Fruit fly (Drosophila melanogaster) whole organism, embryonic: Measurements from ENCODE around the gene MED28.
A peak's percentile ranks its signal among the peaks of the same experiment; 100 is the strongest.

Experiments used
- ATbp ChIP-seq: fragments of 200-800 bp; sonication (Bioruptor generic); optimal IDR thresholded peaks from 2 replicates; lab custom pipeline; 2017; ENCODE audit warnings: missing biosample characterization, mild to moderate bottlenecking, missing genetic modification characterization, missing genetic modification reagents
- Awh ChIP-seq: fragments of 200-800 bp; sonication (Bioruptor generic); IDR thresholded peaks from 2 replicates; pipeline ENCODE4, ENCODE4 v1.3.6; 2022; ENCODE audit warnings: missing biosample characterization, missing genetic modification characterization
- Blimp-1 ChIP-seq: fragments of 200-800 bp; sonication (Bioruptor generic); optimal IDR thresholded peaks from 3 replicates; lab custom pipeline; 2018; ENCODE audit warnings: missing biosample characterization, missing genetic modification characterization, mild to moderate bottlenecking, moderate library complexity, missing genetic modification reagents
- CG10543 ChIP-seq: fragments of 200-800 bp; sonication (Bioruptor generic); optimal IDR thresholded peaks from 3 replicates; lab custom pipeline; 2017; ENCODE audit warnings: missing biosample characterization, mild to moderate bottlenecking, missing genetic modification characterization, moderate library complexity
- CG10654 ChIP-seq: fragments of 200-800 bp; sonication (Bioruptor generic); optimal IDR thresholded peaks from 2 replicates; lab custom pipeline; 2016; ENCODE audit warnings: missing biosample characterization, missing genetic modification characterization
- CG12219 ChIP-seq: fragments of 200-800 bp; sonication (Bioruptor generic); optimal IDR thresholded peaks from 3 replicates; lab custom pipeline; 2018; ENCODE audit warnings: missing biosample characterization, mild to moderate bottlenecking, missing genetic modification characterization
- CG12659 ChIP-seq: fragments of 200-800 bp; sonication (Bioruptor generic); optimal IDR thresholded peaks from 3 replicates; lab custom pipeline; 2017; ENCODE audit warnings: mild to moderate bottlenecking, missing biosample characterization, missing genetic modification reagents, missing genetic modification characterization
- CG1603 ChIP-seq: fragments of 200-800 bp; sonication (Bioruptor generic); optimal IDR thresholded peaks from 2 replicates; lab custom pipeline; 2019; ENCODE audit warnings: missing biosample characterization, mild to moderate bottlenecking, missing genetic modification characterization, moderate library complexity
- CG17186 ChIP-seq: fragments of 200-800 bp; sonication (Bioruptor generic); optimal IDR thresholded peaks from 3 replicates; lab custom pipeline; 2017; ENCODE audit warnings: missing biosample characterization, missing genetic modification reagents, missing genetic modification characterization
- CG17385 ChIP-seq: fragments of 200-800 bp; sonication (Bioruptor generic); optimal IDR thresholded peaks from 3 replicates; lab custom pipeline; 2018; ENCODE audit warnings: missing biosample characterization, mild to moderate bottlenecking, missing genetic modification characterization
- CG17612 ChIP-seq: fragments of 200-800 bp; sonication (Bioruptor generic); IDR thresholded peaks from 2 replicates; pipeline ENCODE4 v1.3.6; 2022; ENCODE audit warnings: missing biosample characterization, missing genetic modification characterization
- CG2120 ChIP-seq: fragments of 200-800 bp; sonication (Bioruptor generic); optimal IDR thresholded peaks from 3 replicates; lab custom pipeline; 2016; ENCODE audit warnings: missing biosample characterization, missing genetic modification characterization
- CG30431 ChIP-seq: fragments of 200-800 bp; sonication (Bioruptor generic); optimal IDR thresholded peaks from 2 replicates; lab custom pipeline; 2017; ENCODE audit warnings: missing biosample characterization, missing genetic modification characterization
- CG31365 ChIP-seq: fragments of 200-800 bp; sonication (Bioruptor generic); optimal IDR thresholded peaks from 2 replicates; lab custom pipeline; 2018; ENCODE audit warnings: missing biosample characterization, mild to moderate bottlenecking, missing genetic modification characterization
- CG31441 ChIP-seq: fragments of 200-800 bp; sonication (Bioruptor generic); IDR thresholded peaks from 2 replicates; pipeline ENCODE4 v1.3.6; 2022; ENCODE audit warnings: missing biosample characterization, missing genetic modification characterization
- CG42726 ChIP-seq: fragments of 200-800 bp; sonication (Bioruptor generic); IDR thresholded peaks from 2 replicates; pipeline ENCODE4 v1.3.6; 2022; ENCODE audit warnings: missing biosample characterization, missing genetic modification characterization; ENCODE audit not compliant: partially characterized antibody
- CG5245 ChIP-seq: fragments of 200-800 bp; sonication (Bioruptor generic); optimal IDR thresholded peaks from 3 replicates; lab custom pipeline; 2016; ENCODE audit warnings: missing biosample characterization, missing genetic modification characterization
- CG6765 ChIP-seq: fragments of 200-800 bp; sonication (Bioruptor generic); optimal IDR thresholded peaks from 3 replicates; lab custom pipeline; 2017; ENCODE audit warnings: missing biosample characterization, mild to moderate bottlenecking, missing genetic modification characterization
- CG8478 ChIP-seq: fragments of >200 bp; optimal IDR thresholded peaks from 2 replicates; lab custom pipeline; 2018
- CG9215 ChIP-seq: fragments of 200-800 bp; sonication (Bioruptor generic); IDR thresholded peaks from 2 replicates; pipeline ENCODE4 v1.3.6; 2022; ENCODE audit warnings: missing biosample characterization, missing genetic modification characterization
- CG9932 ChIP-seq: fragments of 200-800 bp; sonication (Bioruptor generic); IDR thresholded peaks from 2 replicates; pipeline ENCODE4 v1.3.6; 2022; ENCODE audit warnings: missing biosample characterization, missing genetic modification characterization
- CHES-1-like ChIP-seq: fragments of 200-800 bp; sonication (Bioruptor generic); optimal IDR thresholded peaks from 2 replicates; lab custom pipeline; 2016; ENCODE audit warnings: missing biosample characterization, missing genetic modification characterization
- Dek ChIP-seq: fragments of 200-800 bp; sonication (Bioruptor generic); optimal IDR thresholded peaks from 3 replicates; lab custom pipeline; 2019; ENCODE audit warnings: missing biosample characterization, mild to moderate bottlenecking, missing genetic modification characterization, moderate library complexity
- Dip2 ChIP-seq: fragments of 200-800 bp; sonication (Bioruptor generic); IDR thresholded peaks from 2 replicates; pipeline ENCODE4 v1.3.6; 2022; ENCODE audit warnings: missing biosample characterization, missing genetic modification characterization
- Gsc ChIP-seq: fragments of 200-800 bp; sonication (Bioruptor generic); IDR thresholded peaks from 2 replicates; pipeline ENCODE4 v1.3.6; 2022; ENCODE audit warnings: missing biosample characterization, missing genetic modification characterization
- HmgD ChIP-seq: fragments of 200-800 bp; sonication (Bioruptor generic); optimal IDR thresholded peaks from 3 replicates; lab custom pipeline; 2016; ENCODE audit warnings: missing biosample characterization, missing genetic modification characterization
- Oaz ChIP-seq: fragments of 200-800 bp; sonication (Bioruptor generic); IDR thresholded peaks from 2 replicates; pipeline ENCODE4 v1.3.6; 2022; ENCODE audit warnings: missing biosample characterization, missing genetic modification characterization
- Optix ChIP-seq: fragments of 200-800 bp; sonication (Bioruptor generic); IDR thresholded peaks from 3 replicates; pipeline ENCODE4 v1.3.6; 2022; ENCODE audit warnings: missing biosample characterization, missing genetic modification characterization
- Ravus ChIP-seq: fragments of 200-800 bp; sonication (Bioruptor generic); IDR thresholded peaks from 2 replicates; pipeline ENCODE4 v1.3.6; 2022; ENCODE audit warnings: missing biosample characterization, missing genetic modification characterization
- Sry-β ChIP-seq: fragments of 200-800 bp; sonication (Bioruptor generic); optimal IDR thresholded peaks from 2 replicates; lab custom pipeline; 2018; ENCODE audit warnings: missing biosample characterization, mild to moderate bottlenecking, missing genetic modification characterization, moderate library complexity
- crol ChIP-seq: fragments of 200-800 bp; sonication (Bioruptor generic); IDR thresholded peaks from 2 replicates; pipeline ENCODE4 v1.3.6; 2022; ENCODE audit warnings: missing biosample characterization, missing genetic modification characterization
- da ChIP-seq: fragments of 200-800 bp; sonication (Bioruptor generic); optimal IDR thresholded peaks from 2 replicates; lab custom pipeline; 2016; ENCODE audit warnings: missing biosample characterization, missing genetic modification characterization
- dati ChIP-seq: fragments of 200-800 bp; sonication (Bioruptor generic); IDR thresholded peaks from 2 replicates; pipeline ENCODE4 v1.3.6; 2022; ENCODE audit warnings: missing biosample characterization, missing genetic modification characterization
- dmrt99B ChIP-seq: fragments of 200-800 bp; sonication (Bioruptor generic); optimal IDR thresholded peaks from 2 replicates; lab custom pipeline; 2018; ENCODE audit warnings: missing biosample characterization, mild to moderate bottlenecking, missing genetic modification characterization, moderate library complexity
- fu2 ChIP-seq: fragments of 200-800 bp; sonication (Bioruptor generic); optimal IDR thresholded peaks from 2 replicates; lab custom pipeline; 2016; ENCODE audit warnings: missing biosample characterization, missing genetic modification characterization
- gem ChIP-seq: fragments of 200-800 bp; sonication (Bioruptor generic); optimal IDR thresholded peaks from 2 replicates; lab custom pipeline; 2019; ENCODE audit warnings: missing biosample characterization, mild to moderate bottlenecking, missing genetic modification characterization, moderate library complexity
- grau ChIP-seq: fragments of 200-800 bp; optimal IDR thresholded peaks from 3 replicates; lab custom pipeline; 2019; ENCODE audit warnings: missing biosample characterization, mild to moderate bottlenecking, missing genetic modification characterization, moderate library complexity
- gsb-n ChIP-seq: fragments of 200-800 bp; sonication (Bioruptor generic); optimal IDR thresholded peaks from 3 replicates; lab custom pipeline; 2018; ENCODE audit warnings: missing biosample characterization, mild to moderate bottlenecking, missing genetic modification characterization
- gt ChIP-seq: fragments of 200-800 bp; sonication (Bioruptor generic); IDR thresholded peaks from 2 replicates; pipeline ENCODE4 v1.3.6; 2022; ENCODE audit warnings: missing biosample characterization, missing genetic modification characterization
- hth ChIP-seq: fragments of >200 bp; optimal IDR thresholded peaks from 2 replicates; lab custom pipeline; 2017; ENCODE audit warnings: inconsistent platforms
- jumu ChIP-seq: fragments of 200-800 bp; sonication (Bioruptor generic); optimal IDR thresholded peaks from 3 replicates; lab custom pipeline; 2016; ENCODE audit warnings: missing biosample characterization, missing genetic modification characterization
- lilli ChIP-seq: fragments of 200-800 bp; sonication (Bioruptor generic); optimal IDR thresholded peaks from 3 replicates; lab custom pipeline; 2016; ENCODE audit warnings: missing biosample characterization, missing genetic modification characterization
- lola ChIP-seq, 3 experiments: fragments of >200 bp in 2 of 3; fragments of 200-800 bp in 1 of 3; sonication (Bioruptor generic) in 1 of 3; optimal IDR thresholded peaks; 2 replicates each; lab custom pipeline; 2017 to 2019; ENCODE audit warnings: missing biosample characterization in 3 of 3, missing genetic modification characterization in 3 of 3, mild to moderate bottlenecking in 1 of 3, moderate library complexity in 1 of 3
- maf-S ChIP-seq: fragments of 200-800 bp; sonication (Bioruptor generic); optimal IDR thresholded peaks from 2 replicates; lab custom pipeline; 2016; ENCODE audit warnings: missing biosample characterization, missing genetic modification characterization
- row ChIP-seq: fragments of 200-800 bp; sonication (Bioruptor generic); IDR thresholded peaks from 3 replicates; pipeline ENCODE4 v1.3.6; 2022; ENCODE audit warnings: missing biosample characterization, missing genetic modification characterization
- ssp ChIP-seq: fragments of 200-800 bp; sonication (Bioruptor generic); IDR thresholded peaks from 2 replicates; pipeline ENCODE4 v1.3.6; 2022; ENCODE audit warnings: missing biosample characterization, missing genetic modification characterization
- toy ChIP-seq: fragments of 200-800 bp; sonication (Bioruptor generic); IDR thresholded peaks from 2 replicates; pipeline ENCODE4 v1.3.6; 2022; ENCODE audit warnings: missing biosample characterization, missing genetic modification characterization
- zen ChIP-seq: fragments of 200-800 bp; sonication (Bioruptor generic); optimal IDR thresholded peaks from 3 replicates; lab custom pipeline; 2018; ENCODE audit warnings: missing biosample characterization, mild to moderate bottlenecking, missing genetic modification characterization, moderate library complexity
- zfh2 ChIP-seq: fragments of 200-800 bp; sonication (Bioruptor generic); optimal IDR thresholded peaks from 2 replicates; lab custom pipeline; 2016; ENCODE audit warnings: missing biosample characterization, missing genetic modification characterization

MED28 gene

DNA sequence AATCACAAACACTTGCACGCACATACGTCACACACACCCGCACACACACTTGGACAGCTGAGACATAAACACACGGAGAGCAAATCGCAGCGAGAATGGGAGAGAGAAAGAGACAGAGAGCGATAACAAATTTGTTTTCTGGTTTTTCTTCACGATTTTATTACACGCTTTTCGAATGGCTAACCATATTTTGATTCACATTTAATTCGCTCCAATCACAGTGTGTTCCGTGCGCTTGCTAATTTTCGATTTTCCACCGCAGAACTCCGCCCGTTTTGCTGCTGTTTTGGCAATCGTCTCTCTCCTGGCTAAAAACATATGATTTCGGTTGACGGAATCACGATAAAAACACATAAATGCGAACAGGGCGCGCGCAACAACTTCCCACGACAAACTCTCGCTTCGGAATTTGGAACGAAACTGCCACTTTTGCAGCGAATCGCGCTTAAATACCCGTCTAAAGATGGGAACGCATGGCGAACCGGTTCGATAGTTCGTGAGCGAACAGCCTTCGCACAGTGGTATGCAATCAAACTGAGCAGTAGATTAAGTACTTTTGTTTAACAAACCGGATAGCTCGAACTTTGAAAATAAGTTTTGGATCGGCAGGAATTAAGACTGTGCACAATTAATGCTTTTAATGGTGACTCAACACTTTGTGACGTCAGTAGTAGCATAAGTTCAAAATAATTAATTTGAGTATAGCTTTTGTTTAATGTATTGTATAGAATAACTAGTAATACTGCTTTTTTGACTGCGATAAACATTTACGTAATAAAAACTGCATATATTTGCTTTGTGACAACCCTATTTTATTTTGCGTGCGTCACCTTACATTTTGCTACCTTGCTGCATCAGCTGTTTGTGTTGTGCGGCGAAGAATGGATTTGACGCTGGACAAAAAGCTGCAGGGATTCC, 3.9 kb upstream of the MED28 start, which contains the start of the genes Fur1 and Vps33B (continued):
- TF ChIP-seq CG5245: peak; percentile 95
- peak; percentile 99 for TF ChIP-seq lilli (GFP tag; lab: Kevin White, UChicago)
- peak; percentile 88 for TF ChIP-seq gt (GFP tag; lab: Robert Waterston, UW)
- TF ChIP-seq Blimp-1 (GFP tag; lab: Kevin White, UChicago): peak; percentile 93
- peak; percentile 93 for TF ChIP-seq Awh (GFP tag; lab: Robert Waterston, UW)
- TF ChIP-seq hth (lab: Kevin White, UChicago): no peak
- peak; percentile 55; the same call in 1 of the 2 replicates for TF ChIP-seq crol (GFP tag; lab: Robert Waterston, UW)
- peak; percentile 95 for TF ChIP-seq Dek (tag; lab: Kevin White, UChicago)
- peak; percentile 96 for TF ChIP-seq grau (tag; lab: Kevin White, UChicago)
- TF ChIP-seq CG31441 (GFP tag; lab: Robert Waterston, UW): peak; percentile 98
- TF ChIP-seq dati (GFP tag; lab: Robert Waterston, UW): peak; percentile 84
- TF ChIP-seq da (GFP tag; lab: Kevin White, UChicago): peak; percentile 96
- no peak; the same call in 1 of the 2 replicates for TF ChIP-seq Gsc (GFP tag; lab: Robert Waterston, UW)
- TF ChIP-seq zen (tag; lab: Kevin White, UChicago): peak; percentile 96
- TF ChIP-seq CG30431: peak; percentile 97
- TF ChIP-seq fu2 (GFP tag; lab: Kevin White, UChicago): peak; percentile 98
- TF ChIP-seq toy: peak; percentile 69
- peak; percentile 99 for TF ChIP-seq CG2120 (GFP tag; lab: Kevin White, UChicago)
- peak; percentile 98 for TF ChIP-seq CG10543
- TF ChIP-seq CHES-1-like (GFP tag; lab: Kevin White, UChicago): peak; percentile 98
- no peak for TF ChIP-seq CG8478
- TF ChIP-seq CG17186 (GFP tag; lab: Kevin White, UChicago): peak; percentile 93
- TF ChIP-seq Sry-β (GFP tag; lab: Kevin White, UChicago): peak; percentile 68
- TF ChIP-seq CG31365 (tag; lab: Kevin White, UChicago): peak; percentile 77
- peak; percentile 98 for TF ChIP-seq maf-S (GFP tag; lab: Kevin White, UChicago)
- peak; percentile 90 for TF ChIP-seq ssp
- TF ChIP-seq lola (GFP tag; optimal IDR thresholded peaks at IDR 0.05; lab: Kevin White, UChicago): peak in 1 of 3 experiments; percentile 97
- TF ChIP-seq zfh2 (GFP tag; lab: Kevin White, UChicago): peak; percentile 99
- peak; percentile 94 for TF ChIP-seq Optix
- TF ChIP-seq CG9932 (GFP tag; lab: Robert Waterston, UW): peak; percentile 97
- TF ChIP-seq jumu (GFP tag; lab: Kevin White, UChicago): peak; percentile 99
- TF ChIP-seq CG9215 (GFP tag; lab: Robert Waterston, UW): peak; percentile 94
- TF ChIP-seq CG1603 (tag; lab: Kevin White, UChicago): peak; percentile 95
- TF ChIP-seq CG10654 (GFP tag; lab: Kevin White, UChicago): peak; percentile 98
- TF ChIP-seq CG17612: peak; percentile 70
- TF ChIP-seq gsb-n (tag; lab: Kevin White, UChicago): peak; percentile 94
- peak; percentile 96 for TF ChIP-seq CG12219
- TF ChIP-seq CG6765 (GFP tag; lab: Kevin White, UChicago): peak; percentile 90
- peak; percentile 76; the same call in 1 of the 2 replicates for TF ChIP-seq Dip2 (GFP tag; lab: Robert Waterston, UW)
- peak; percentile 94 for TF ChIP-seq Oaz (GFP tag; lab: Robert Waterston, UW)
- peak; percentile 98 for TF ChIP-seq row (GFP tag; lab: Robert Waterston, UW)
- peak; percentile 92 for TF ChIP-seq CG17385 (GFP tag; lab: Kevin White, UChicago)
- peak; percentile 98 for TF ChIP-seq gem (tag; lab: Kevin White, UChicago)
- TF ChIP-seq dmrt99B (tag; lab: Kevin White, UChicago): peak; percentile 97
- TF ChIP-seq HmgD: peak; percentile 97
- TF ChIP-seq CG42726: peak; percentile 88
- TF ChIP-seq CG12659 (GFP tag; lab: Kevin White, UChicago): peak; percentile 98
- TF ChIP-seq ATbp (GFP tag; lab: Kevin White, UChicago): peak; percentile 92
- TF ChIP-seq Ravus (GFP tag; lab: Robert Waterston, UW): peak; percentile 80
